Fruit fly (Drosophila melanogaster) S2 (cell line): ENCODE results near the gene Pex14.
A peak's percentile ranks its signal among the peaks of the same experiment; 100 is the strongest.

Experiments
- CG8478 ChIP-seq: fragments of >200 bp; optimal IDR thresholded peaks from 2 replicates; lab custom pipeline; 2018
- CTCF ChIP-seq, 2 experiments: fragments of >200 bp; optimal IDR thresholded peaks; 2 replicates each; lab custom pipeline; 2018

- peak; percentile 3 to 32 for TF ChIP-seq CTCF (optimal IDR thresholded peaks at IDR 0.05; lab: Kevin White, UChicago)
- no peak for TF ChIP-seq CG8478 (lab: Kevin White, UChicago)
These were observed 21.6 kb downstream of the Pex14 start, which contains the start of gene Spc105R for dm6 chr3L:20800208-20800607.
